Fruit fly (Drosophila melanogaster) whole organism, pupa: ENCODE measurements around the gene CG31871.
A peak's percentile ranks its signal among the peaks of the same experiment; 100 is the strongest.

Experiments used
- CG10348 ChIP-seq: fragments of 200-800 bp; sonication (Bioruptor generic); IDR thresholded peaks from 2 replicates; pipeline ENCODE4 v1.3.6; 2022; ENCODE audit warnings: missing biosample characterization, missing genetic modification characterization
- CG12605 ChIP-seq: fragments of 200-800 bp; sonication (Bioruptor generic); IDR thresholded peaks from 2 replicates; pipeline ENCODE4 v1.3.6; 2022; ENCODE audit warnings: missing biosample characterization, missing genetic modification characterization
- CG13204 ChIP-seq: fragments of 200-800 bp; sonication (Bioruptor generic); optimal IDR thresholded peaks from 2 replicates; lab custom pipeline; 2018; ENCODE audit warnings: missing biosample characterization, mild to moderate bottlenecking, missing genetic modification characterization, moderate library complexity
- CG14655 ChIP-seq: fragments of 200-800 bp; sonication (Bioruptor generic); optimal IDR thresholded peaks from 3 replicates; lab custom pipeline; 2017; ENCODE audit warnings: mild to moderate bottlenecking, missing biosample characterization, missing genetic modification reagents, missing genetic modification characterization
- CG15710 ChIP-seq: fragments of 200-800 bp; sonication (Bioruptor generic); optimal IDR thresholded peaks from 2 replicates; lab custom pipeline; 2018; ENCODE audit warnings: missing biosample characterization, mild to moderate bottlenecking, missing genetic modification characterization, moderate library complexity
- CG17806 ChIP-seq: fragments of 200-800 bp; sonication (Bioruptor generic); optimal IDR thresholded peaks from 2 replicates; lab custom pipeline; 2018; ENCODE audit warnings: missing biosample characterization, mild to moderate bottlenecking, missing genetic modification characterization, moderate library complexity
- CG32121 ChIP-seq: fragments of 200-800 bp; sonication (Bioruptor generic); IDR thresholded peaks from 2 replicates; pipeline ENCODE4 v1.3.6; 2022; ENCODE audit warnings: missing biosample characterization, missing genetic modification characterization
- CG4496 ChIP-seq: fragments of 200-800 bp; sonication (Bioruptor generic); IDR thresholded peaks from 3 replicates; pipeline ENCODE4 v1.3.6; 2022; ENCODE audit warnings: missing biosample characterization, missing genetic modification characterization
- CG8159 ChIP-seq: fragments of 200-800 bp; sonication (Bioruptor generic); optimal IDR thresholded peaks from 3 replicates; lab custom pipeline; 2018; ENCODE audit warnings: missing biosample characterization, mild to moderate bottlenecking, missing genetic modification characterization, moderate library complexity
- CG8301 ChIP-seq: fragments of 200-800 bp; sonication (Bioruptor generic); optimal IDR thresholded peaks from 2 replicates; lab custom pipeline; 2018; ENCODE audit warnings: missing biosample characterization, mild to moderate bottlenecking, missing genetic modification characterization
- CG9948 ChIP-seq: fragments of 200-800 bp; sonication (Bioruptor generic); optimal IDR thresholded peaks from 2 replicates; lab custom pipeline; 2018; ENCODE audit warnings: missing biosample characterization, mild to moderate bottlenecking, missing genetic modification characterization, moderate library complexity
- D1 ChIP-seq: fragments of 200-800 bp; sonication (Bioruptor generic); optimal IDR thresholded peaks from 2 replicates; lab custom pipeline; 2018; ENCODE audit warnings: missing biosample characterization, mild to moderate bottlenecking, missing genetic modification characterization, moderate library complexity
- EcR ChIP-seq: fragments of 200-800 bp; sonication (Bioruptor generic); optimal IDR thresholded peaks from 3 replicates; lab custom pipeline; 2019; ENCODE audit warnings: missing biosample characterization, missing genetic modification characterization, mild to moderate bottlenecking, moderate library complexity, missing genetic modification reagents
- Ets98B ChIP-seq: fragments of 200-800 bp; sonication (Bioruptor generic); IDR thresholded peaks from 2 replicates; pipeline ENCODE4 v1.3.6; 2022; ENCODE audit warnings: missing biosample characterization, missing genetic modification characterization
- Pif1A ChIP-seq: fragments of 200-800 bp; sonication (Bioruptor generic); optimal IDR thresholded peaks from 3 replicates; lab custom pipeline; 2016; ENCODE audit warnings: missing biosample characterization, missing genetic modification characterization
- Pif1B ChIP-seq: fragments of 200-800 bp; sonication (Bioruptor generic); optimal IDR thresholded peaks from 3 replicates; lab custom pipeline; 2016; ENCODE audit warnings: missing biosample characterization, missing genetic modification characterization
- Snoo ChIP-seq: fragments of 200-800 bp; sonication (Bioruptor generic); optimal IDR thresholded peaks from 3 replicates; lab custom pipeline; 2017; ENCODE audit warnings: missing biosample characterization, mild to moderate bottlenecking, missing genetic modification characterization, inconsistent platforms
- fd96Ca ChIP-seq: fragments of 200-800 bp; sonication (Bioruptor generic); IDR thresholded peaks from 3 replicates; pipeline ENCODE4 v1.3.6; 2022; ENCODE audit warnings: missing biosample characterization, missing genetic modification characterization
- gl ChIP-seq: fragments of 200-800 bp; sonication (Bioruptor generic); optimal IDR thresholded peaks from 2 replicates; lab custom pipeline; 2018; ENCODE audit warnings: missing biosample characterization, mild to moderate bottlenecking, missing genetic modification characterization
- rn ChIP-seq: fragments of 200-800 bp; sonication (Bioruptor generic); IDR thresholded peaks from 2 replicates; pipeline ENCODE4 v1.3.6; 2022; ENCODE audit warnings: missing biosample characterization, missing genetic modification characterization

The CG31871 gene

dm6 chr2L:10689221-10690034, 27.5 kb downstream of the CG31871 start, which contains the start of gene CG7294:
Gene CG7294 (minus strand): TSS chr2L:10689271.
- TF ChIP-seq CG15710 (tag; lab: Kevin White, UChicago) (no peak), Snoo (tag; lab: Kevin White, UChicago) (no peak), CG32121 (no peak), CG17806 (no peak), rn (no peak), CG13204 (GFP tag; lab: Kevin White, UChicago) (no peak), Pif1B (GFP tag; lab: Kevin White, UChicago) (no peak), gl (tag; lab: Kevin White, UChicago) (no peak), CG4496 (no peak), CG12605 (GFP tag; lab: Robert Waterston, UW) (no peak)

DNA sequence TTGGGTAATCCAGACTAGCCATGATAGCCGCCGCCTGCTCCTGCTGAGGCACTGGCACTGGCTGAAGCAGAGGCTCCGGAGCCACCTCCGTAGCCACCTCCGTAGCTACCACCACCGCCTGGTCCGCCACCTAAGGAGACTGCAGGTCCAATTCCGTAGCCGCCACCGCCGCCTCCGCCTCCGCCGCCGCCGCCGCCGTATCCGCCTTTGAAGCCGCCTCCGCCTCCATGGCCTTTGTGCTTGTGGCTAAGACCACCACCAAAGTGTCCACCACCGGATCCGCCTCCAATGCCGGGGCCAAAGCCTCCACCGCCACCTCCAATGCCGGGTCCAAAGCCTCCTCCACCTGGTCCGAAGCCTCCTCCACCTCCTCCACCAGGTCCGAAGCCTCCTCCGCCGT, 31.1 kb downstream of the CG31871 start:
- TF ChIP-seq CG8301 (no peak), CG13204 (GFP tag; lab: Kevin White, UChicago) (no peak), CG4496 (no peak), rn (no peak), Pif1B (GFP tag; lab: Kevin White, UChicago) (no peak), CG17806 (no peak), CG12605 (GFP tag; lab: Robert Waterston, UW) (no peak), Snoo (tag; lab: Kevin White, UChicago) (no peak)

DNA sequence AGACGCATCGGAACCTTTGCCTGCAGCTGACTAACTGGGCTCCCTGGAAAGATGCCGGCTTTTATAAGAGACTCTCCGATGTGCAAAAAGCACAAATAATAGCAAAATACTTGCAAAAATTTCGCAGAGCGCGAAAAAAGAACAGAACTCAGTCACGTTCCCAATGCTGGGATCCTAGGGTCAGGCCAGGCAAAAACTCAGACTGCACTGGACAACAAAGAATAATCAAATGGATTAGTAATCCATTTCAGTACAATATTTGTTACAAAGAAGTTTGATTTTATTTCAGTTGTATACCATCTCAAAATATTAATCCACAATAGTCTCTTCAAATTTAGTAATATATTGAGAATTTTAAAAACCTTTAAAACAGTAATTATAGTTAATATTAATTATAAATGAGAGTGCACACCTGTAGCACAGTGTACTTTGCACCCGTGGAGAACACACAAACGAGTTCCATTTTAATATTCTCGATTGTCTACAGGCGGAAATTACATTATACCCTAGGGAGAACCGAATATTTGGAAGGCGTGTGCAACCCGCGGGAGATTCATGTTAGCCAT, 32.3 kb downstream of the CG31871 start, which contains the start of gene CG17108:
Gene CG17108 (minus strand): TSS at position 51 of the 566 bp plus-strand sequence.
- TF ChIP-seq CG15710 (tag; lab: Kevin White, UChicago) (peak; percentile 36), CG4496 (no peak), CG8159 (peak; percentile 55), CG14655 (GFP tag; lab: Kevin White, UChicago) (peak; percentile 6), CG9948 (tag; lab: Kevin White, UChicago) (peak; percentile 32)

- TF ChIP-seq CG8159 = no peak
- no peak for TF ChIP-seq Pif1B (GFP tag; lab: Kevin White, UChicago)
- no peak for TF ChIP-seq CG10348
- no peak for TF ChIP-seq CG15710 (tag; lab: Kevin White, UChicago)
- no peak for TF ChIP-seq CG9948 (tag; lab: Kevin White, UChicago)
- TF ChIP-seq CG13204 (GFP tag; lab: Kevin White, UChicago) = no peak
- TF ChIP-seq Ets98B (GFP tag; lab: Robert Waterston, UW) = no peak
- no peak for TF ChIP-seq Snoo (tag; lab: Kevin White, UChicago)
- TF ChIP-seq gl (tag; lab: Kevin White, UChicago) = no peak
- no peak for TF ChIP-seq fd96Ca (GFP tag; lab: Robert Waterston, UW)
- TF ChIP-seq CG32121 = no peak
- TF ChIP-seq, all 21 proteins: peak for 0
Observed at dm6 chr2L:10697992-10698391, 36.1 kb downstream of the CG31871 start, which contains the start of gene CG7300. Gene CG7300 (minus strand): TSS chr2L:10698043.

dm6 chr2L:10701499-10702062, 39.7 kb downstream of the CG31871 start, which contains the start of gene Lip1:
Gene Lip1 (minus strand): TSS chr2L:10701544.
- TF ChIP-seq CG8301 = no peak
- no peak for TF ChIP-seq D1
- TF ChIP-seq fd96Ca (GFP tag; lab: Robert Waterston, UW) = no peak
- no peak for TF ChIP-seq gl (tag; lab: Kevin White, UChicago)
- no peak for TF ChIP-seq CG12605 (GFP tag; lab: Robert Waterston, UW)
- TF ChIP-seq CG15710 (tag; lab: Kevin White, UChicago) = no peak
- no peak for TF ChIP-seq CG32121
- TF ChIP-seq Ets98B (GFP tag; lab: Robert Waterston, UW) = no peak
- no peak for TF ChIP-seq CG14655 (GFP tag; lab: Kevin White, UChicago)
- no peak for TF ChIP-seq CG4496
- TF ChIP-seq CG10348 = no peak
- no peak for TF ChIP-seq rn
- TF ChIP-seq, all 21 proteins: peak for 0

- TF ChIP-seq Ets98B (GFP tag; lab: Robert Waterston, UW) = peak; percentile 76
- TF ChIP-seq CG32121 = peak; percentile 85
- peak; percentile 82 for TF ChIP-seq CG4496
- peak; percentile 54; the same call in 1 of the 2 replicates for TF ChIP-seq CG12605 (GFP tag; lab: Robert Waterston, UW)
- TF ChIP-seq CG14655 (GFP tag; lab: Kevin White, UChicago) = peak; percentile 58
- 0 out of 2 replicates have a peak, but pooled peaks have one; percentile 13 for TF ChIP-seq rn
- TF ChIP-seq CG8159 = no peak
- no peak for TF ChIP-seq EcR
- peak; percentile 69 for TF ChIP-seq fd96Ca (GFP tag; lab: Robert Waterston, UW)
- TF ChIP-seq Pif1A (GFP tag; lab: Kevin White, UChicago) = peak; percentile 25
- TF ChIP-seq CG8301 = peak; percentile 56
- TF ChIP-seq, all 21 proteins: peak for 9
Observed at dm6 chr2L:10703281-10703680, 41.4 kb downstream of the CG31871 start, which contains the start of gene CG6415. Gene CG6415 (plus strand): TSS chr2L:10703621.
